Fruit fly (Drosophila melanogaster): Measurements from ENCODE around the gene CG10375.

DNA sequence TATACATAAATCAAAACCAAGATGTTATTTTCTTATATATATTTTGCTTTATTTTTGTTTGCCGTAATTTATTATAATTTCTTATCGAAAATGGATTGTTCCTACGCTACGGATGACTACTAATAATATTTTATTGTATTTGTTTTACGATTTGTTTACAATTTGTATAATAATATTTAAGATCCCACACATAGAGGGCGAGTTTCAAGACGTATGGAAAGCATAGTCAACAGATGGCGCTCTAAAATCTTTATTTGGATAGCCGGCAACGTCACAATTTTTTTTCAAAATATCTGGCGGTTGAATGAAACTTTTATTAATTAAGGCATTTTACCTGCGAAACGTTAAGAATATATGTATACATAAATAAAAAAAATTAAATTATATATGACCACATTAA is 45.6 kb upstream of the CG10375 start:
- no peak for TF ChIP-seq ttk (optimal IDR thresholded peaks at IDR 0.05)
- no peak for TF ChIP-seq h (optimal IDR thresholded peaks at IDR 0.05)
- no peak for TF ChIP-seq Sin3A (optimal IDR thresholded peaks at IDR 0.05)
- no peak for TF ChIP-seq psq (optimal IDR thresholded peaks at IDR 0.05)

Data from Kc167 (cell line).